Fruit fly (Drosophila melanogaster): ENCODE results near the gene fws.
A peak's percentile ranks its signal among the peaks of the same experiment; 100 is the strongest.

Gene fws

dm6 chr2L:17484174-17484573 lies 3.3 kb upstream of the fws start, which contains the start of the genes GCS2beta and CG5131 (continued):
- TF ChIP-seq CG2120 (GFP tag; optimal IDR thresholded peaks at IDR 0.05) (peak; percentile 98), CG17328 (GFP tag; IDR thresholded peaks at IDR 0.05) (peak; percentile 90), CG11085 (GFP tag; IDR thresholded peaks at IDR 0.05) (peak; percentile 92), Six4 (GFP tag; optimal IDR thresholded peaks at IDR 0.05) (peak; percentile 90), Ets65A (GFP tag) (peak; percentile 100), CG43689 (GFP tag; IDR thresholded peaks at IDR 0.05) (peak; percentile 72), Hr3 (GFP tag; optimal IDR thresholded peaks at IDR 0.05) (peak; percentile 94), pros (GFP tag; optimal IDR thresholded peaks at IDR 0.05) (no peak), CG30431 (GFP tag; optimal IDR thresholded peaks at IDR 0.05) (peak; percentile 93), CG3995 (GFP tag; optimal IDR thresholded peaks at IDR 0.05) (peak; percentile 71), fd102C (GFP tag; optimal IDR thresholded peaks at IDR 0.05) (no peak), CTCF (GFP tag; optimal IDR thresholded peaks at IDR 0.05) (peak; percentile 50), twi (tag; optimal IDR thresholded peaks at IDR 0.05) (peak; percentile 79), CG7987 (GFP tag; optimal IDR thresholded peaks at IDR 0.05) (peak; percentile 84), inv (GFP tag; IDR thresholded peaks at IDR 0.05; ENCODE audit: partially characterized antibody) (peak; percentile 88), NK7.1 (GFP tag; optimal IDR thresholded peaks at IDR 0.05) (peak; percentile 84), knrl (GFP tag; IDR thresholded peaks at IDR 0.05; ENCODE audit: partially characterized antibody) (peak; percentile 94), CG15514 (GFP tag; optimal IDR thresholded peaks at IDR 0.05) (peak; percentile 88), CG3281 (GFP tag; optimal IDR thresholded peaks at IDR 0.05) (peak; percentile 89), Adf1 (GFP tag; IDR thresholded peaks at IDR 0.05) (peak; percentile 74), nmo (GFP tag; optimal IDR thresholded peaks at IDR 0.05) (peak; percentile 96), CG14441 (GFP tag; IDR thresholded peaks at IDR 0.05) (peak; percentile 95), pan (optimal IDR thresholded peaks at IDR 0.05) (no peak), pan (GFP tag; optimal IDR thresholded peaks at IDR 0.05 in 1 of 2, IDR thresholded peaks at IDR 0.05 in 1 of 2) (peak in 1 of 2 experiments; percentile 95), CG5180 (GFP tag; optimal IDR thresholded peaks at IDR 0.05) (peak; percentile 50), Camta (GFP tag; optimal IDR thresholded peaks at IDR 0.05) (peak; percentile 93), Oaz (GFP tag; IDR thresholded peaks at IDR 0.05) (peak; percentile 88), CG17385 (GFP tag; optimal IDR thresholded peaks at IDR 0.05) (peak; percentile 78), crol (GFP tag; IDR thresholded peaks at IDR 0.05) (peak; percentile 41; the same call in 1 of the 2 replicates), gcm2 (GFP tag; optimal IDR thresholded peaks at IDR 0.05) (peak; percentile 73), CG10209 (GFP tag; optimal IDR thresholded peaks at IDR 0.05) (peak; percentile 92), pnt (GFP tag; optimal IDR thresholded peaks at IDR 0.05) (peak; percentile 97), CG10654 (GFP tag; optimal IDR thresholded peaks at IDR 0.05) (peak; percentile 93), CrebB (tag; optimal IDR thresholded peaks at IDR 0.05) (peak; percentile 82), hb (GFP tag; IDR thresholded peaks at IDR 0.05; ENCODE audit: partially characterized antibody) (peak; percentile 91), dan (GFP tag; IDR thresholded peaks at IDR 0.05) (0 out of 2 replicates have a peak, but pooled peaks have one; percentile 54), D19A (tag; optimal IDR thresholded peaks at IDR 0.05) (no peak), ttk (GFP tag; IDR thresholded peaks at IDR 0.05) (peak; percentile 94), CG18764 (GFP tag; optimal IDR thresholded peaks at IDR 0.05) (peak; percentile 91), Dip3 (GFP tag; optimal IDR thresholded peaks at IDR 0.05) (peak; percentile 96), tna (GFP tag; IDR thresholded peaks at IDR 0.05; ENCODE audit: partially characterized antibody) (peak; percentile 83), ro (GFP tag; IDR thresholded peaks at IDR 0.05) (peak; percentile 75), repo (GFP tag; optimal IDR thresholded peaks at IDR 0.05) (peak; percentile 89), nerfin-1 (tag; optimal IDR thresholded peaks at IDR 0.05) (peak; percentile 95), Trl (optimal IDR thresholded peaks at IDR 0.05) (no peak), Trl (GFP tag; optimal IDR thresholded peaks at IDR 0.05) (peak; percentile 98), danr (GFP tag; IDR thresholded peaks at IDR 0.05) (peak; percentile 86), CG14710 (tag; optimal IDR thresholded peaks at IDR 0.05) (peak; percentile 89), CG16779 (GFP tag; IDR thresholded peaks at IDR 0.05) (peak; percentile 91), CG13775 (GFP tag; optimal IDR thresholded peaks at IDR 0.05) (peak; percentile 92), Xbp1 (GFP tag; optimal IDR thresholded peaks at IDR 0.05) (peak; percentile 97), CG16813 (GFP tag; IDR thresholded peaks at IDR 0.05; ENCODE audit: partially characterized antibody) (peak; percentile 94)

All from whole organism, embryonic.